Worm (Caenorhabditis elegans): ENCODE data around the gene ZC395.4.

- TF ChIP-seq nhr-25 (tag; optimal IDR thresholded peaks at IDR 0.05; ENCODE audit: borderline replicate concordance, insufficient read depth) (no peak), pqm-1 (tag; optimal IDR thresholded peaks at IDR 0.05) (no peak), lin-39 (tag; optimal IDR thresholded peaks at IDR 0.05) (no peak), egl-27 (tag; optimal IDR thresholded peaks at IDR 0.05) (no peak), unc-62 (GFP tag; optimal IDR thresholded peaks at IDR 0.05 in 1 of 2) (no peak), unc-62 (tag; optimal IDR thresholded peaks at IDR 0.05) (no peak)
These were observed 3.5 kb downstream of the ZC395.4 start, which contains the start of gene ztf-8 for ce11 chrIII:5273396-5273857.
